Worm (Caenorhabditis elegans): Measurements from ENCODE around the gene F55C5.17.

The F55C5.17 gene

ce11 chrV:12331820-12332219, 29.5 kb downstream of the F55C5.17 start (continued):
- TF ChIP-seq nhr-76 (tag; optimal IDR thresholded peaks at IDR 0.05), result no peak
- TF ChIP-seq dsc-1 (tag; optimal IDR thresholded peaks at IDR 0.05), result no peak
- no peak for TF ChIP-seq zag-1 (tag; optimal IDR thresholded peaks at IDR 0.05)
- no peak for TF ChIP-seq mef-2 (tag; optimal IDR thresholded peaks at IDR 0.05)
- no peak for TF ChIP-seq ama-1 (optimal IDR thresholded peaks at IDR 0.05)
- peak; percentile 8 for TF ChIP-seq C16A3.4 (tag; optimal IDR thresholded peaks at IDR 0.05)
- no peak for TF ChIP-seq aha-1 (tag; optimal IDR thresholded peaks at IDR 0.05)
- TF ChIP-seq nhr-19 (GFP tag; conservative IDR thresholded peaks at IDR 0.05), result peak; percentile 38; the same call in 1 of the 2 replicates
- no peak for TF ChIP-seq nhr-11 (tag; optimal IDR thresholded peaks at IDR 0.05)
- TF ChIP-seq C34B4.2 (tag; optimal IDR thresholded peaks at IDR 0.05), result no peak
- no peak for TF ChIP-seq vab-15 (tag; optimal IDR thresholded peaks at IDR 0.05)
- TF ChIP-seq pag-3 (tag; optimal IDR thresholded peaks at IDR 0.05; ENCODE audit: borderline replicate concordance, insufficient read depth), result no peak
- TF ChIP-seq tbx-2 (tag; optimal IDR thresholded peaks at IDR 0.05), result no peak
- TF ChIP-seq rnt-1 (tag; optimal IDR thresholded peaks at IDR 0.05), result peak; percentile 50
- no peak for TF ChIP-seq unc-62 (GFP tag; optimal IDR thresholded peaks at IDR 0.05)
- no peak for TF ChIP-seq ztf-4 (tag; optimal IDR thresholded peaks at IDR 0.05)
- TF ChIP-seq lin-13 (GFP tag; optimal IDR thresholded peaks at IDR 0.05), result no peak
- no peak for TF ChIP-seq ceh-8 (GFP tag; optimal IDR thresholded peaks at IDR 0.05)
- no peak for TF ChIP-seq lir-3 (tag; optimal IDR thresholded peaks at IDR 0.05; ENCODE audit: poor library complexity)
- no peak for TF ChIP-seq hlh-17 (GFP tag; optimal IDR thresholded peaks at IDR 0.05; ENCODE audit: borderline replicate concordance)
- no peak for TF ChIP-seq isw-1 (GFP tag; IDR thresholded peaks at IDR 0.05)
- TF ChIP-seq ces-1 (GFP tag; optimal IDR thresholded peaks at IDR 0.05), result no peak
- no peak for TF ChIP-seq ceh-63 (GFP tag; optimal IDR thresholded peaks at IDR 0.05)
- TF ChIP-seq grh-1 (GFP tag; IDR thresholded peaks at IDR 0.05), result no peak
- no peak for TF ChIP-seq nhr-12 (tag; optimal IDR thresholded peaks at IDR 0.05)
- TF ChIP-seq C04F5.9 (tag; optimal IDR thresholded peaks at IDR 0.05), result no peak
- no peak for TF ChIP-seq zip-4 (GFP tag; optimal IDR thresholded peaks at IDR 0.05)
- peak; percentile 54 for TF ChIP-seq snu-23 (GFP tag; optimal IDR thresholded peaks at IDR 0.05)
- TF ChIP-seq efl-3 (GFP tag; optimal IDR thresholded peaks at IDR 0.05), result no peak
- no peak for TF ChIP-seq nhr-28 (tag; optimal IDR thresholded peaks at IDR 0.05)
- TF ChIP-seq irx-1 (tag; optimal IDR thresholded peaks at IDR 0.05), result no peak

DNA sequence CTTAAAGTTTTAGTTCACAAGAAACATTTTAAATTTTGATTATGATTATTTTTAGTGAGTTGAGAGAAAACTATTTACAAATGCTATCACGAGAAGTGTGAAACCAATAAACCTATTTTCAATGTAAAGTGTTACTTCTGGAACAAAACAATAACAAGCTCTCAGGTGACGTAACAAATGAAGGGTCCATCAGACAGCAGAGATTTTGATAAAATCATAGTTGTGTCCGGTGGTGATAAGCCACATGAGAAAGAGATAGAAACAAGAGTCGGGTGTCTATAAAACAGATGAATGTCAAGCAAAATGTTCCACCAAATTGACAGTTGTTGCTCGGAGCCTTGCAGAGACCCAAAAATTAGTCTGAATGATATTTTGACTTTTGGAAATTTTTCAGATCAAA, 32.0 kb downstream of the F55C5.17 start:
- TF ChIP-seq lin-13 (GFP tag; optimal IDR thresholded peaks at IDR 0.05) (no peak), nhr-47 (tag; optimal IDR thresholded peaks at IDR 0.05) (no peak), nhr-76 (tag; optimal IDR thresholded peaks at IDR 0.05) (no peak), rnt-1 (tag; optimal IDR thresholded peaks at IDR 0.05) (peak; percentile 61), efl-3 (GFP tag; optimal IDR thresholded peaks at IDR 0.05) (no peak), tbx-2 (tag; optimal IDR thresholded peaks at IDR 0.05) (no peak), hpl-2 (GFP tag; optimal IDR thresholded peaks at IDR 0.05) (no peak), ceh-90 (tag; optimal IDR thresholded peaks at IDR 0.05) (no peak), jun-1 (tag; optimal IDR thresholded peaks at IDR 0.05) (no peak), pax-3 (tag; optimal IDR thresholded peaks at IDR 0.05) (no peak), C04F5.9 (tag; optimal IDR thresholded peaks at IDR 0.05) (no peak), nhr-28 (tag; optimal IDR thresholded peaks at IDR 0.05) (no peak), blmp-1 (tag; optimal IDR thresholded peaks at IDR 0.05) (no peak), mab-9 (GFP tag; IDR thresholded peaks at IDR 0.05) (no peak), unc-62 (GFP tag; optimal IDR thresholded peaks at IDR 0.05) (no peak), aly-2 (tag; optimal IDR thresholded peaks at IDR 0.05) (no peak), lin-14 (GFP tag; optimal IDR thresholded peaks at IDR 0.05) (peak; percentile 62), lsy-2 (tag; optimal IDR thresholded peaks at IDR 0.05) (peak in 1 of 2 experiments; percentile 23), sptf-1 (tag; optimal IDR thresholded peaks at IDR 0.05) (no peak), vab-15 (tag; optimal IDR thresholded peaks at IDR 0.05) (no peak), ceh-88 (GFP tag; IDR thresholded peaks at IDR 0.05) (no peak), nhr-90 (tag; optimal IDR thresholded peaks at IDR 0.05; ENCODE audit: poor library complexity) (no peak), isw-1 (GFP tag; IDR thresholded peaks at IDR 0.05) (no peak), unc-30 (tag; optimal IDR thresholded peaks at IDR 0.05) (no peak), nhr-19 (GFP tag; conservative IDR thresholded peaks at IDR 0.05) (0 out of 2 replicates have a peak, but pooled peaks have one; percentile 13), nhr-71 (tag; optimal IDR thresholded peaks at IDR 0.05) (peak; percentile 57), unc-130 (tag; optimal IDR thresholded peaks at IDR 0.05) (peak; percentile 2), hlh-17 (GFP tag; optimal IDR thresholded peaks at IDR 0.05; ENCODE audit: borderline replicate concordance) (no peak)
